Fruit fly (Drosophila melanogaster) whole organism: ENCODE data around the gene CG8927.

Experiments
- CG8478 ChIP-seq: fragments of >200 bp; optimal IDR thresholded peaks from 2 replicates; lab custom pipeline; 2018; ENCODE audit warnings: inconsistent platforms
- EcR ChIP-seq, 2 experiments: fragments of >200 bp; optimal IDR thresholded peaks; 2 replicates each; lab custom pipeline; 2017; ENCODE audit warnings: missing biosample characterization in 2 of 2, missing genetic modification characterization in 2 of 2, missing genetic modification reagents in 2 of 2
- pan ChIP-seq: fragments of >200 bp; optimal IDR thresholded peaks from 2 replicates; lab custom pipeline; 2017
- psq ChIP-seq: fragments of >200 bp; optimal IDR thresholded peaks from 2 replicates; lab custom pipeline; 2017
- usp ChIP-seq: fragments of >200 bp; optimal IDR thresholded peaks from 2 replicates; lab custom pipeline; 2017; ENCODE audit warnings: missing biosample characterization, missing genetic modification characterization, mixed read lengths

DNA sequence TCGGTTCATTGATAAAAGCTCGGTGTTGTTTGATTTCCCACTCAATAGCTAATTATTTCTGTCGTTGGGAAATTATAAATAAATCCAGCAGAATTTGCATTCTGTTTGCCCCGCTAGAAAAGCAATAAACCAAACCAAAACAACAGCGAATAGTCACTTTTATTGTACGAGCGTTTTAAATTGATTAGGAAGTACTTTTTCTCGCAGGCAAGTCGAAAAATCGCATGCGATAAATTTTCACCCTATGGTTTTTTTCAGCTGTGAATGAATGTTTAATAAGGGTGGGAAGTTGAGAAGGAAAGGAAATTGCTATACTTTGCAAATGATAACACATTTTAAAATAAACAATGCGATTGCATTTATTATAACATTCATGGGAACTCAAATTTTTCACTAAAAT lies 24.8 kb upstream of the CG8927 start:
- TF ChIP-seq psq (lab: Kevin White, UChicago) (no peak), usp (GFP tag; lab: Kevin White, UChicago) (no peak), pan (lab: Kevin White, UChicago) (no peak), CG8478 (lab: Kevin White, UChicago) (no peak), EcR (GFP tag; optimal IDR thresholded peaks at IDR 0.05; lab: Kevin White, UChicago) (no peak)
